Worm (Caenorhabditis elegans): Measurements from ENCODE around the gene ZC204.14.

DNA sequence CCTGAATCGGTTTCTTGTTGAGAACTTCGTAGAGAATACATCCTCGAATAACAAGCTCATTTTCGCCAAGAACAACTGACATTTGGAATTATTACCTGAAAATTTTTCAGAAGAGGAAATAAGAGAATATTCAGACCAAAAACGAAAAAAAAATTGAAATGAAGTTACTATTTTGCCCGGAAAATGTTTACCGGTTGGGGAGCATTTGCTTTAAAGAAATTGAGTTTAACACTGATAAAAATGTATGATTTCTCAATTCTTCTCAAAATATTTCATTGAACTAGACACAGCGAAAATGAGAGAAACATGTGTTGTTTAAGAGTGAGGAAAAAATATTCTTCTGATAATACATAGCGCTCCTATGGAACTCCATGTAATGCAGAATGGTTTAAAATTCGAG lies 46.4 kb downstream of the ZC204.14 start, which contains the start of gene fbxa-165:
- TF ChIP-seq nhr-12 (tag; optimal IDR thresholded peaks at IDR 0.05) (no peak), nhr-237 (tag; optimal IDR thresholded peaks at IDR 0.05) (no peak), elt-3 (tag; optimal IDR thresholded peaks at IDR 0.05) (no peak), pha-4 (tag; optimal IDR thresholded peaks at IDR 0.05) (no peak), mep-1 (tag; optimal IDR thresholded peaks at IDR 0.05) (no peak), ham-2 (GFP tag; optimal IDR thresholded peaks at IDR 0.05) (no peak), unc-39 (tag; optimal IDR thresholded peaks at IDR 0.05) (no peak), lsy-2 (tag; optimal IDR thresholded peaks at IDR 0.05) (no peak)
